Worm (Caenorhabditis elegans) whole organism, L1 larva: Measurements from ENCODE around the gene F22B5.6.
A peak's percentile ranks its signal among the peaks of the same experiment; 100 is the strongest.

Experiments
- C16A3.4 ChIP-seq: fragments of 150-350 bp; optimal IDR thresholded peaks from 2 replicates; lab custom pipeline; 2014; ENCODE audit warnings: missing biosample characterization, missing genetic modification characterization
- F16B12.6 ChIP-seq: fragments of 150-350 bp; optimal IDR thresholded peaks from 2 replicates; lab custom pipeline; 2014; ENCODE audit warnings: missing biosample characterization, missing genetic modification characterization
- Y116A8C.19 ChIP-seq: sonication (generic microtip); optimal IDR thresholded peaks from 2 replicates; lab custom pipeline; 2016; ENCODE audit warnings: missing compliant biosample characterization, missing genetic modification characterization, borderline replicate concordance
- aha-1 ChIP-seq: fragments of 150-350 bp; optimal IDR thresholded peaks from 2 replicates; lab custom pipeline; 2014; ENCODE audit warnings: missing biosample characterization, missing genetic modification characterization
- alr-1 ChIP-seq: fragments of 200-800 bp; sonication (Bioruptor generic); optimal IDR thresholded peaks from 2 replicates; lab custom pipeline; 2018; ENCODE audit warnings: borderline replicate concordance, mild to moderate bottlenecking, missing genetic modification characterization, missing compliant biosample characterization
- ama-1 ChIP-seq: fragments of 150-350 bp; optimal IDR thresholded peaks from 2 replicates; lab custom pipeline; 2014
- blmp-1 ChIP-seq: fragments of 150-350 bp; optimal IDR thresholded peaks from 2 replicates; lab custom pipeline; 2014; ENCODE audit warnings: missing biosample characterization, missing genetic modification characterization
- ceh-63 ChIP-seq: fragments of 200-800 bp; sonication (Bioruptor generic); optimal IDR thresholded peaks from 2 replicates; lab custom pipeline; 2018; ENCODE audit warnings: mild to moderate bottlenecking, missing genetic modification characterization, missing compliant biosample characterization
- dsc-1 ChIP-seq: sonication (generic microtip); optimal IDR thresholded peaks from 2 replicates; lab custom pipeline; 2016; ENCODE audit warnings: mild to moderate bottlenecking, missing genetic modification characterization, missing compliant biosample characterization
- efl-1 ChIP-seq, 4 experiments: fragments of 150-350 bp; optimal IDR thresholded peaks in 3 of 4; peaks in 1 of 4; 1 replicate in 1 of 4; 2 replicates in 3 of 4; lab custom pipeline; 2014; ENCODE audit warnings: missing biosample characterization in 2 of 4, missing genetic modification characterization in 2 of 4, missing genetic modification reagents in 2 of 4
- efl-3 ChIP-seq: fragments of 200-800 bp; sonication (Bioruptor generic); optimal IDR thresholded peaks from 2 replicates; lab custom pipeline; 2018; ENCODE audit warnings: mild to moderate bottlenecking, missing genetic modification characterization, missing compliant biosample characterization
- egl-27 ChIP-seq, 2 experiments: fragments of 150-350 bp in 1 of 2; sonication (generic microtip); optimal IDR thresholded peaks; 3 replicates each; lab custom pipeline; 2017 to 2018; ENCODE audit warnings: missing biosample characterization in 2 of 2, missing genetic modification characterization in 2 of 2, missing genetic modification reagents in 2 of 2
- elt-2 ChIP-seq: sonication (generic microtip); optimal IDR thresholded peaks from 2 replicates; lab custom pipeline; 2016; ENCODE audit warnings: missing genetic modification characterization, mild to moderate bottlenecking, inconsistent platforms, missing compliant biosample characterization, missing genetic modification reagents
- elt-3 ChIP-seq, 6 experiments: fragments of 150-350 bp in 1 of 6; sonication (generic microtip); optimal IDR thresholded peaks; 2 replicates each; lab custom pipeline; 2017 to 2018; ENCODE audit warnings: missing biosample characterization in 6 of 6, missing genetic modification characterization in 6 of 6, inconsistent platforms in 1 of 6
- fos-1 ChIP-seq: fragments of 150-350 bp; optimal IDR thresholded peaks from 2 replicates; lab custom pipeline; 2014; ENCODE audit warnings: missing biosample characterization, missing genetic modification characterization
- hlh-17 ChIP-seq: fragments of 200-800 bp; sonication (Bioruptor generic); optimal IDR thresholded peaks from 2 replicates; lab custom pipeline; 2018; ENCODE audit warnings: missing genetic modification characterization, mild to moderate bottlenecking, missing compliant biosample characterization, moderate library complexity, borderline replicate concordance
- hpl-2 ChIP-seq: fragments of 150-350 bp; optimal IDR thresholded peaks from 2 replicates; lab custom pipeline; 2014; ENCODE audit warnings: missing biosample characterization, missing genetic modification reagents, missing genetic modification characterization
- isw-1 ChIP-seq: fragments of 200-800 bp; sonication (Bioruptor generic); IDR thresholded peaks from 2 replicates; pipeline ENCODE4 v1.3.6; 2022; ENCODE audit warnings: missing genetic modification characterization, missing compliant biosample characterization
- lin-14 ChIP-seq: fragments of 200-800 bp; sonication (Bioruptor generic); optimal IDR thresholded peaks from 2 replicates; lab custom pipeline; 2018; ENCODE audit warnings: mild to moderate bottlenecking, missing genetic modification characterization, moderate library complexity, missing compliant biosample characterization
- lin-15B ChIP-seq: fragments of 150-350 bp; sonication (generic microtip); optimal IDR thresholded peaks from 3 replicates; lab custom pipeline; 2014; ENCODE audit warnings: missing biosample characterization, missing genetic modification characterization
- lin-35 ChIP-seq, 2 experiments: fragments of 150-350 bp; optimal IDR thresholded peaks; 2 replicates each; lab custom pipeline; 2014; ENCODE audit warnings: missing biosample characterization in 2 of 2, missing genetic modification characterization in 2 of 2, missing genetic modification reagents in 2 of 2
- lin-39 ChIP-seq: fragments of 150-350 bp; optimal IDR thresholded peaks from 2 replicates; lab custom pipeline; 2014; ENCODE audit warnings: missing biosample characterization, missing genetic modification reagents, missing genetic modification characterization
- lsy-2 ChIP-seq, 2 experiments: fragments of 150-350 bp; optimal IDR thresholded peaks; 2 replicates each; lab custom pipeline; 2014; ENCODE audit warnings: missing biosample characterization in 2 of 2, missing genetic modification characterization in 2 of 2
- mdl-1 ChIP-seq, 2 experiments: fragments of 150-350 bp; optimal IDR thresholded peaks; 2 replicates each; lab custom pipeline; 2014 to 2017; ENCODE audit warnings: missing biosample characterization in 2 of 2, missing genetic modification characterization in 2 of 2, inconsistent platforms in 1 of 2
- nhr-11 ChIP-seq: fragments of 150-350 bp; optimal IDR thresholded peaks from 2 replicates; lab custom pipeline; 2014; ENCODE audit warnings: missing biosample characterization, missing genetic modification characterization
- nhr-12 ChIP-seq: sonication (generic microtip); optimal IDR thresholded peaks from 2 replicates; lab custom pipeline; 2017; ENCODE audit warnings: missing biosample characterization, missing genetic modification characterization
- nhr-19 ChIP-seq: fragments of 200-800 bp; sonication (Bioruptor generic); conservative IDR thresholded peaks from 2 replicates; pipeline ENCODE4 v1.3.6; 2022; ENCODE audit warnings: missing genetic modification characterization, missing compliant biosample characterization
- nhr-20 ChIP-seq: sonication (generic microtip); optimal IDR thresholded peaks from 2 replicates; lab custom pipeline; 2016; ENCODE audit warnings: mild to moderate bottlenecking, missing genetic modification characterization, missing compliant biosample characterization
- nhr-237 ChIP-seq: fragments of 150-350 bp; optimal IDR thresholded peaks from 2 replicates; lab custom pipeline; 2014; ENCODE audit warnings: missing biosample characterization, missing genetic modification characterization
- nhr-47 ChIP-seq: sonication (generic microtip); optimal IDR thresholded peaks from 2 replicates; lab custom pipeline; 2016; ENCODE audit warnings: mild to moderate bottlenecking, missing genetic modification characterization, moderate library complexity, missing compliant biosample characterization
- nhr-71 ChIP-seq: sonication (generic microtip); optimal IDR thresholded peaks from 2 replicates; lab custom pipeline; 2016; ENCODE audit warnings: mild to moderate bottlenecking, missing genetic modification characterization, moderate library complexity, missing compliant biosample characterization
- nhr-76 ChIP-seq: sonication (generic microtip); optimal IDR thresholded peaks from 2 replicates; lab custom pipeline; 2017; ENCODE audit warnings: missing biosample characterization, missing genetic modification characterization
- nhr-84 ChIP-seq: sonication (generic microtip); optimal IDR thresholded peaks from 2 replicates; lab custom pipeline; 2017; ENCODE audit warnings: missing biosample characterization, missing genetic modification characterization
- nhr-85 ChIP-seq: sonication (generic microtip); peaks from one replicate; lab custom pipeline; 2016; ENCODE audit warnings: missing genetic modification characterization, inconsistent platforms, missing compliant biosample characterization
- nhr-90 ChIP-seq: sonication (generic microtip); optimal IDR thresholded peaks from 2 replicates; lab custom pipeline; 2016; ENCODE audit warnings: mild to moderate bottlenecking, missing genetic modification characterization, missing compliant biosample characterization; ENCODE audit not compliant: poor library complexity
- pag-3 ChIP-seq: sonication (generic microtip); optimal IDR thresholded peaks from 2 replicates; lab custom pipeline; 2017; ENCODE audit warnings: missing genetic modification characterization, mild to moderate bottlenecking, missing compliant biosample characterization, antibody characterized with exemption, borderline replicate concordance; ENCODE audit not compliant: insufficient read depth
- pax-3 ChIP-seq: fragments of 200-800 bp; sonication (Bioruptor generic); optimal IDR thresholded peaks from 2 replicates; lab custom pipeline; 2018; ENCODE audit warnings: mild to moderate bottlenecking, missing genetic modification characterization, moderate library complexity, missing compliant biosample characterization
- pqm-1 ChIP-seq: sonication (generic microtip); optimal IDR thresholded peaks from 3 replicates; lab custom pipeline; 2017; ENCODE audit warnings: missing biosample characterization, missing genetic modification characterization
- rnt-1 ChIP-seq: sonication (generic microtip); optimal IDR thresholded peaks from 2 replicates; lab custom pipeline; 2016; ENCODE audit warnings: mild to moderate bottlenecking, missing genetic modification characterization, moderate library complexity, missing compliant biosample characterization
- skn-1 ChIP-seq: fragments of 150-350 bp; optimal IDR thresholded peaks from 2 replicates; lab custom pipeline; 2014; ENCODE audit warnings: missing biosample characterization, missing genetic modification characterization
- snpc-4 ChIP-seq: fragments of 150-350 bp; optimal IDR thresholded peaks from 2 replicates; lab custom pipeline; 2014; ENCODE audit warnings: missing biosample characterization, missing genetic modification characterization
- snu-23 ChIP-seq: sonication (generic microtip); optimal IDR thresholded peaks from 2 replicates; lab custom pipeline; 2016; ENCODE audit warnings: missing genetic modification characterization, missing compliant biosample characterization
- swsn-7 ChIP-seq: sonication (generic microtip); optimal IDR thresholded peaks from 2 replicates; lab custom pipeline; 2016; ENCODE audit warnings: missing genetic modification characterization, missing compliant biosample characterization
- tbx-2 ChIP-seq: sonication (generic microtip); optimal IDR thresholded peaks from 2 replicates; lab custom pipeline; 2016; ENCODE audit warnings: missing genetic modification characterization, missing compliant biosample characterization
- unc-30 ChIP-seq: sonication (generic microtip); optimal IDR thresholded peaks from 2 replicates; lab custom pipeline; 2017; ENCODE audit warnings: missing biosample characterization, missing genetic modification characterization
- unc-62 ChIP-seq: fragments of 150-350 bp; optimal IDR thresholded peaks from 2 replicates; lab custom pipeline; 2014; ENCODE audit warnings: missing biosample characterization, missing genetic modification reagents, missing genetic modification characterization
- unc-98 ChIP-seq: fragments of 200-800 bp; sonication (Bioruptor generic); IDR thresholded peaks from 2 replicates; pipeline ENCODE4 v1.3.6; 2022; ENCODE audit warnings: missing genetic modification characterization, missing compliant biosample characterization
- zip-4 ChIP-seq: fragments of 200-800 bp; sonication (Bioruptor generic); optimal IDR thresholded peaks from 2 replicates; lab custom pipeline; 2018; ENCODE audit warnings: mild to moderate bottlenecking, missing genetic modification characterization, moderate library complexity, missing compliant biosample characterization
- ztf-4 ChIP-seq: fragments of 150-350 bp; optimal IDR thresholded peaks from 2 replicates; lab custom pipeline; 2014; ENCODE audit warnings: missing biosample characterization, missing genetic modification characterization

F22B5.6 gene

ce11 chrII:8485603-8486002 is 29.6 kb upstream of the F22B5.6 start, which contains the start of gene gbh-2:
Gene gbh-2, plus strand, starts transcription at chrII:8485879.
- no peak for TF ChIP-seq pag-3 (tag; lab: Kevin White, UChicago)
- peak; percentile 39 for TF ChIP-seq blmp-1 (tag; lab: Kevin White, UChicago)
- peak; percentile 89 for TF ChIP-seq elt-2 (tag; lab: Kevin White, UChicago)
- TF ChIP-seq mdl-1 (tag; optimal IDR thresholded peaks at IDR 0.05; lab: Kevin White, UChicago), result no peak
- TF ChIP-seq nhr-71 (tag; lab: Kevin White, UChicago), result peak; percentile 86
- peak; percentile 25 for TF ChIP-seq nhr-47 (tag; lab: Kevin White, UChicago)
- no peak for TF ChIP-seq fos-1
- no peak for TF ChIP-seq hlh-17 (GFP tag; lab: Kevin White, UChicago)
- TF ChIP-seq isw-1 (GFP tag; lab: Robert Waterston, UW), result no peak
- peak in 1 of 2 experiments; percentile 72 for TF ChIP-seq lin-35 (GFP tag; optimal IDR thresholded peaks at IDR 0.05; lab: Kevin White, UChicago)
- peak; percentile 69 for TF ChIP-seq nhr-85 (tag; lab: Kevin White, UChicago)
- no peak for TF ChIP-seq nhr-237 (tag; lab: Kevin White, UChicago)
- peak; percentile 44 for TF ChIP-seq nhr-90 (tag; lab: Kevin White, UChicago)
- TF ChIP-seq efl-1 (optimal IDR thresholded peaks at IDR 0.05; lab: Kevin White, UChicago), result no peak
- peak in 1 of 2 experiments; percentile 79 for TF ChIP-seq efl-1 (GFP tag; optimal IDR thresholded peaks at IDR 0.05 in 1 of 2; lab: Kevin White, UChicago)
- TF ChIP-seq tbx-2 (tag; lab: Kevin White, UChicago), result peak; percentile 21
- TF ChIP-seq elt-3 (tag; optimal IDR thresholded peaks at IDR 0.05; lab: Kevin White, UChicago), result peak in 2 of 6 experiments; percentile 64 to 67
- TF ChIP-seq snu-23 (GFP tag; lab: Kevin White, UChicago), result peak; percentile 48
- no peak for TF ChIP-seq unc-30 (tag; lab: Kevin White, UChicago)
- no peak for TF ChIP-seq skn-1
- TF ChIP-seq lin-14 (GFP tag; lab: Kevin White, UChicago), result peak; percentile 59
- peak; percentile 34; the same call in 1 of the 2 replicates for TF ChIP-seq nhr-19 (GFP tag; lab: Robert Waterston, UW)
- TF ChIP-seq nhr-84 (tag; lab: Kevin White, UChicago), result no peak
- no peak for TF ChIP-seq swsn-7
- TF ChIP-seq ceh-63 (GFP tag; lab: Kevin White, UChicago), result no peak
- no peak for TF ChIP-seq hpl-2 (GFP tag; lab: Kevin White, UChicago)
- no peak for TF ChIP-seq Y116A8C.19 (tag; lab: Kevin White, UChicago)
- TF ChIP-seq nhr-11 (tag; lab: Kevin White, UChicago), result no peak
- no peak for TF ChIP-seq ztf-4
- TF ChIP-seq pqm-1 (tag; lab: Kevin White, UChicago), result no peak
- no peak for TF ChIP-seq zip-4 (GFP tag; lab: Kevin White, UChicago)
- peak; percentile 90 for TF ChIP-seq nhr-20 (tag; lab: Kevin White, UChicago)
- TF ChIP-seq lin-39, result no peak
- TF ChIP-seq lsy-2 (tag; optimal IDR thresholded peaks at IDR 0.05; lab: Kevin White, UChicago), result peak; percentile 6 to 41
- no peak for TF ChIP-seq F16B12.6 (tag; lab: Kevin White, UChicago)
- no peak for TF ChIP-seq pax-3

ce11 chrII:8484546-8484945 is 28.6 kb upstream of the F22B5.6 start:
- TF ChIP-seq egl-27 (tag; optimal IDR thresholded peaks at IDR 0.05; lab: Kevin White, UChicago) (no peak), unc-62 (GFP tag; lab: Kevin White, UChicago) (no peak), hpl-2 (GFP tag; lab: Kevin White, UChicago) (no peak), nhr-20 (tag; lab: Kevin White, UChicago) (peak; percentile 67), zip-4 (GFP tag; lab: Kevin White, UChicago) (no peak), lin-39 (no peak), C16A3.4 (tag; lab: Kevin White, UChicago) (peak; percentile 19), alr-1 (tag; lab: Kevin White, UChicago) (no peak), ceh-63 (GFP tag; lab: Kevin White, UChicago) (no peak), pag-3 (tag; lab: Kevin White, UChicago) (no peak), nhr-237 (tag; lab: Kevin White, UChicago) (no peak), aha-1 (tag; lab: Kevin White, UChicago) (no peak), lin-15B (tag; lab: Kevin White, UChicago) (no peak), nhr-11 (tag; lab: Kevin White, UChicago) (no peak), nhr-12 (no peak), unc-98 (no peak), swsn-7 (no peak), lin-35 (GFP tag; optimal IDR thresholded peaks at IDR 0.05; lab: Kevin White, UChicago) (peak in 1 of 2 experiments; percentile 46), nhr-71 (tag; lab: Kevin White, UChicago) (peak; percentile 38), snpc-4 (tag; lab: Kevin White, UChicago) (no peak), rnt-1 (tag; lab: Kevin White, UChicago) (no peak), hlh-17 (GFP tag; lab: Kevin White, UChicago) (no peak), nhr-76 (tag; lab: Kevin White, UChicago) (no peak), lin-14 (GFP tag; lab: Kevin White, UChicago) (peak; percentile 40), elt-2 (tag; lab: Kevin White, UChicago) (peak; percentile 90), ama-1 (lab: Kevin White, UChicago) (no peak), dsc-1 (no peak), efl-3 (GFP tag; lab: Kevin White, UChicago) (no peak)
